Worm (Caenorhabditis elegans): ENCODE results near the gene C48B4.11.

C48B4.11 gene

ce11 chrIII:9546016-9546659 lies 19.8 kb downstream of the C48B4.11 start, which contains the start of gene unc-16 (continued):
- TF ChIP-seq Y75B8A.6 (GFP tag; IDR thresholded peaks at IDR 0.05) = no peak
- TF ChIP-seq daf-19 (GFP tag; conservative IDR thresholded peaks at IDR 0.05) = no peak
- TF ChIP-seq F49E8.2 (tag; optimal IDR thresholded peaks at IDR 0.05; ENCODE audit: borderline replicate concordance) = no peak
- no peak for TF ChIP-seq zip-11 (GFP tag; IDR thresholded peaks at IDR 0.05)
- TF ChIP-seq zip-2 (tag; optimal IDR thresholded peaks at IDR 0.05) = no peak
- TF ChIP-seq daf-8 (GFP tag; IDR thresholded peaks at IDR 0.05) = no peak
- peak; percentile 93 for TF ChIP-seq hmg-1.1 (GFP tag; IDR thresholded peaks at IDR 0.05)
- peak; percentile 18; the same call in 1 of the 2 replicates for TF ChIP-seq nhr-42 (GFP tag; IDR thresholded peaks at IDR 0.05)
- peak; percentile 45 for TF ChIP-seq nhr-48 (tag; optimal IDR thresholded peaks at IDR 0.05)
- peak; percentile 98 for TF ChIP-seq aha-1 (tag)
- 0 out of 2 replicates have a peak, but pooled peaks have one; percentile 52 for TF ChIP-seq dmd-9 (GFP tag; IDR thresholded peaks at IDR 0.05)
- no peak for TF ChIP-seq F26F4.8 (GFP tag; conservative IDR thresholded peaks at IDR 0.05)
- no peak for TF ChIP-seq daf-12 (tag; optimal IDR thresholded peaks at IDR 0.05)
- TF ChIP-seq D1046.2 (GFP tag; IDR thresholded peaks at IDR 0.05) = no peak
- peak; percentile 68; the same call in 1 of the 2 replicates for TF ChIP-seq ctbp-1 (GFP tag; IDR thresholded peaks at IDR 0.05)
- 0 out of 2 replicates have a peak, but pooled peaks have one; percentile 16 for TF ChIP-seq set-16 (GFP tag; IDR thresholded peaks at IDR 0.05)
- TF ChIP-seq ceh-44 (GFP tag; IDR thresholded peaks at IDR 0.05) = peak; percentile 36; the same call in 1 of the 2 replicates
- TF ChIP-seq mxl-2 (GFP tag; conservative IDR thresholded peaks at IDR 0.05) = peak; percentile 77
- TF ChIP-seq lin-29 (GFP tag; IDR thresholded peaks at IDR 0.05) = 0 out of 2 replicates have a peak, but pooled peaks have one; percentile 19
- peak; percentile 56 for TF ChIP-seq vab-7 (GFP tag; IDR thresholded peaks at IDR 0.05)
- peak; percentile 87 for TF ChIP-seq spr-1 (tag; optimal IDR thresholded peaks at IDR 0.05)

- TF ChIP-seq lim-7 (GFP tag; IDR thresholded peaks at IDR 0.05) (no peak), snpc-4 (tag; optimal IDR thresholded peaks at IDR 0.05) (no peak), dmd-6 (GFP tag; IDR thresholded peaks at IDR 0.05) (no peak), nhr-77 (tag; optimal IDR thresholded peaks at IDR 0.05) (no peak), F26F4.8 (GFP tag; conservative IDR thresholded peaks at IDR 0.05) (no peak), unc-39 (tag; optimal IDR thresholded peaks at IDR 0.05) (no peak), spr-1 (tag; optimal IDR thresholded peaks at IDR 0.05) (no peak), daf-19 (GFP tag; conservative IDR thresholded peaks at IDR 0.05) (no peak), nhr-102 (tag; optimal IDR thresholded peaks at IDR 0.05) (no peak), hmg-1.1 (GFP tag; IDR thresholded peaks at IDR 0.05) (no peak), nhr-28 (tag; optimal IDR thresholded peaks at IDR 0.05) (no peak), nhr-48 (tag; optimal IDR thresholded peaks at IDR 0.05) (no peak), T20F7.1 (GFP tag; optimal IDR thresholded peaks at IDR 0.05) (no peak)
Measured at ce11 chrIII:9544820-9545219, 21.1 kb downstream of the C48B4.11 start, which contains the start of gene ZK1098.12. Gene ZK1098.12 (plus strand): TSS chrIII:9545120.

- no peak for TF ChIP-seq lsy-2 (tag; optimal IDR thresholded peaks at IDR 0.05)
- TF ChIP-seq egl-27 (tag; optimal IDR thresholded peaks at IDR 0.05) = no peak
- TF ChIP-seq hlh-11 (tag; optimal IDR thresholded peaks at IDR 0.05) = no peak
- TF ChIP-seq daf-8 (GFP tag; IDR thresholded peaks at IDR 0.05) = no peak
- TF ChIP-seq Y5F2A.4 (GFP tag; optimal IDR thresholded peaks at IDR 0.05) = no peak
- TF ChIP-seq R02D3.7 (tag; optimal IDR thresholded peaks at IDR 0.05) = no peak
- no peak for TF ChIP-seq daf-12 (tag; optimal IDR thresholded peaks at IDR 0.05)
Measured at ce11 chrIII:9544125-9544524, 21.8 kb downstream of the C48B4.11 start, which contains the start of gene ZK1098.9. Gene ZK1098.9 (plus strand): TSS chrIII:9544425.

- TF ChIP-seq dmd-9 (GFP tag; IDR thresholded peaks at IDR 0.05) (no peak), F10B5.3 (tag; optimal IDR thresholded peaks at IDR 0.05) (no peak), daf-16 (GFP tag; optimal IDR thresholded peaks at IDR 0.05) (no peak), daf-16 (tag; optimal IDR thresholded peaks at IDR 0.05) (peak; percentile 16), gei-8 (GFP tag; optimal IDR thresholded peaks at IDR 0.05) (no peak), nhr-102 (tag; optimal IDR thresholded peaks at IDR 0.05) (no peak), Y48G9A.11 (GFP tag; IDR thresholded peaks at IDR 0.05) (no peak), zag-1 (tag; optimal IDR thresholded peaks at IDR 0.05) (no peak), nhr-111 (GFP tag; optimal IDR thresholded peaks at IDR 0.05) (no peak), lin-38 (GFP tag; IDR thresholded peaks at IDR 0.05) (peak; percentile 80), mep-1 (tag; optimal IDR thresholded peaks at IDR 0.05) (peak; percentile 16), hlh-11 (tag; optimal IDR thresholded peaks at IDR 0.05) (no peak), lsy-2 (tag; optimal IDR thresholded peaks at IDR 0.05) (peak in 1 of 2 experiments; percentile 84), tra-1 (GFP tag; IDR thresholded peaks at IDR 0.05) (no peak), hlh-30 (tag; optimal IDR thresholded peaks at IDR 0.05; ENCODE audit: insufficient read depth) (peak; percentile 40), skn-1 (tag; optimal IDR thresholded peaks at IDR 0.05) (no peak)
Measured at ce11 chrIII:9542816-9543215, 23.1 kb downstream of the C48B4.11 start, which contains the start of gene eif-2Balpha. Gene eif-2Balpha (plus strand): TSS chrIII:9543119.

Measured in whole organism, L4 larva.